Worm (Caenorhabditis elegans) whole organism, young adult: ENCODE measurements around the gene nhr-260.

Experiments
- F33H1.4 ChIP-seq: fragments of 200-800 bp; sonication (Bioruptor generic); IDR thresholded peaks from 2 replicates; pipeline ENCODE4 v1.3.6; 2022; ENCODE audit warnings: missing genetic modification reagents, missing genetic modification characterization, missing compliant biosample characterization
- ama-1 ChIP-seq, 3 experiments: fragments of 150-350 bp in 1 of 3; sonication (generic microtip) in 2 of 3; optimal IDR thresholded peaks; 2 replicates each; lab custom pipeline; 2014 to 2018; ENCODE audit warnings: missing biosample characterization in 2 of 3, missing genetic modification characterization in 2 of 3, missing genetic modification reagents in 2 of 3
- aptf-2 ChIP-seq: fragments of 200-800 bp; sonication (Bioruptor generic); conservative IDR thresholded peaks from 2 replicates; pipeline ENCODE4 v1.3.6; 2022; ENCODE audit warnings: missing genetic modification reagents, missing genetic modification characterization, missing compliant biosample characterization
- bed-1 ChIP-seq: fragments of 200-800 bp; sonication (Bioruptor generic); IDR thresholded peaks from 2 replicates; pipeline ENCODE4 v1.3.6; 2022; ENCODE audit warnings: missing genetic modification reagents, missing genetic modification characterization, missing compliant biosample characterization
- cebp-1 ChIP-seq, 2 experiments: fragments of 200-800 bp in 1 of 2; sonication (Bioruptor generic) in 1 of 2; sonication (generic microtip) in 1 of 2; IDR thresholded peaks in 1 of 2; optimal IDR thresholded peaks in 1 of 2; 2 replicates each; pipeline versions ENCODE4 v1.3.6 to Lab custom; 2017 to 2022; ENCODE audit warnings: missing compliant biosample characterization in 2 of 2, missing genetic modification characterization in 2 of 2, mild to moderate bottlenecking in 1 of 2, missing genetic modification reagents in 1 of 2, moderate library complexity in 1 of 2
- dpl-1 ChIP-seq: fragments of 150-350 bp; optimal IDR thresholded peaks from 2 replicates; lab custom pipeline; 2014; ENCODE audit warnings: missing biosample characterization, missing genetic modification reagents, missing genetic modification characterization
- efl-1 ChIP-seq: fragments of 150-350 bp; optimal IDR thresholded peaks from 2 replicates; lab custom pipeline; 2014; ENCODE audit warnings: missing biosample characterization, missing genetic modification reagents, missing genetic modification characterization
- hrde-1 ChIP-seq: sonication (generic microtip); optimal IDR thresholded peaks from 2 replicates; lab custom pipeline; 2016; ENCODE audit warnings: missing genetic modification characterization, mild to moderate bottlenecking, missing compliant biosample characterization, moderate library complexity, missing genotype, missing genetic modification reagents, borderline replicate concordance
- lin-54 ChIP-seq: fragments of 200-800 bp; sonication (Bioruptor generic); optimal IDR thresholded peaks from 2 replicates; lab custom pipeline; 2018; ENCODE audit warnings: mild to moderate bottlenecking, missing genetic modification characterization, missing compliant biosample characterization
- lir-1 ChIP-seq: fragments of 200-800 bp; sonication (Bioruptor generic); conservative IDR thresholded peaks from 2 replicates; pipeline ENCODE4 v1.3.6; 2022; ENCODE audit warnings: missing genetic modification reagents, missing genetic modification characterization, missing compliant biosample characterization
- nhr-179 ChIP-seq: sonication (generic microtip); optimal IDR thresholded peaks from 2 replicates; lab custom pipeline; 2016; ENCODE audit warnings: mild to moderate bottlenecking, missing genetic modification characterization, missing compliant biosample characterization
- rec-8 ChIP-seq, 2 experiments: sonication (generic microtip); optimal IDR thresholded peaks; 2 replicates each; lab custom pipeline; 2016; ENCODE audit warnings: mild to moderate bottlenecking in 2 of 2, missing genetic modification characterization in 2 of 2, missing genetic modification reagents in 2 of 2, missing genotype in 2 of 2, missing biosample characterization in 1 of 2, missing compliant biosample characterization in 1 of 2, moderate library complexity in 1 of 2
- sptf-2 ChIP-seq: fragments of 200-800 bp; sonication (Bioruptor generic); optimal IDR thresholded peaks from 2 replicates; lab custom pipeline; 2018; ENCODE audit warnings: mild to moderate bottlenecking, missing genetic modification characterization, missing compliant biosample characterization
- unc-62 ChIP-seq: fragments of 150-350 bp; optimal IDR thresholded peaks from 2 replicates; lab custom pipeline; 2014; ENCODE audit warnings: missing biosample characterization, missing genetic modification reagents, missing genetic modification characterization

DNA sequence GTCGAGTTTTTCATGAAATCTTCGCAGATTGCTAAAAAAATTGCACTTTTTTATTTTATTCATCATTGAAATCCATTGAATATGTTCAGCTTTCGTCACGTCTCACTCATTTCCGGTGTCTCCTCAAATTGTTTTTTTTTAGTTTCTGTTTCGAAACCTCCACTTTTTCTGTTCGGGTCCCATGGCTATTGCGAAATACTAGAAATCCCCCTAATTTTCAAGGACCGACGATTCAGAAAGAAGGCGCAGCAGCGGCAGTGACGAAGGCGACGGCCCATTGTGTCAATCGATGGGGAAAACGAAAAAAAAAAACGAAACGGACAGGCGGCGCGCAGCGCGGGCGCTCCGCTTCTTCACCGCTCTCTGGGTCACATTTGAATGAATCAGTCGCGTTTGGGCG, 39.5 kb downstream of the nhr-260 start:
- TF ChIP-seq aptf-2 (GFP tag; lab: Robert Waterston, UW): no peak
- TF ChIP-seq ama-1 (optimal IDR thresholded peaks at IDR 0.05; lab: Kevin White, UChicago): no peak
- no peak for TF ChIP-seq ama-1 (GFP tag; optimal IDR thresholded peaks at IDR 0.05; lab: Kevin White, UChicago)
- TF ChIP-seq rec-8 (tag; optimal IDR thresholded peaks at IDR 0.05; lab: Kevin White, UChicago): no peak
- no peak for TF ChIP-seq sptf-2 (GFP tag; lab: Kevin White, UChicago)
- no peak for TF ChIP-seq F33H1.4
- no peak for TF ChIP-seq lir-1 (GFP tag; lab: Robert Waterston, UW)
- no peak for TF ChIP-seq dpl-1 (GFP tag; lab: Kevin White, UChicago)
- no peak for TF ChIP-seq lin-54 (GFP tag; lab: Kevin White, UChicago)
- no peak for TF ChIP-seq unc-62 (GFP tag; lab: Kevin White, UChicago)
- TF ChIP-seq hrde-1 (tag; lab: Kevin White, UChicago): no peak
- TF ChIP-seq nhr-179 (tag; lab: Kevin White, UChicago): no peak
- peak; percentile 92 for TF ChIP-seq cebp-1 (GFP tag; IDR thresholded peaks at IDR 0.05; lab: Robert Waterston, UW)
- TF ChIP-seq cebp-1 (tag; optimal IDR thresholded peaks at IDR 0.05; lab: Kevin White, UChicago): peak; percentile 99
- TF ChIP-seq bed-1 (GFP tag; lab: Robert Waterston, UW): no peak
- TF ChIP-seq efl-1 (GFP tag; lab: Kevin White, UChicago): no peak
